Fruit fly (Drosophila melanogaster) whole organism: ENCODE results near the gene Cyp9f2.

Experiments
- CG8478 ChIP-seq: fragments of >200 bp; optimal IDR thresholded peaks from 2 replicates; lab custom pipeline; 2018; ENCODE audit warnings: inconsistent platforms
- Dll ChIP-seq: fragments of >200 bp; optimal IDR thresholded peaks from 2 replicates; lab custom pipeline; 2017
- EcR ChIP-seq, 2 experiments: fragments of >200 bp; optimal IDR thresholded peaks; 2 replicates each; lab custom pipeline; 2017; ENCODE audit warnings: missing biosample characterization in 2 of 2, missing genetic modification characterization in 2 of 2, missing genetic modification reagents in 2 of 2
- pan ChIP-seq: fragments of >200 bp; optimal IDR thresholded peaks from 2 replicates; lab custom pipeline; 2017
- psq ChIP-seq: fragments of >200 bp; optimal IDR thresholded peaks from 2 replicates; lab custom pipeline; 2017
- usp ChIP-seq: fragments of >200 bp; optimal IDR thresholded peaks from 2 replicates; lab custom pipeline; 2017; ENCODE audit warnings: missing biosample characterization, missing genetic modification characterization, mixed read lengths

Cyp9f2 gene

dm6 chr3R:12363544-12363943, 42.3 kb downstream of the Cyp9f2 start:
- no peak for TF ChIP-seq usp (GFP tag; lab: Kevin White, UChicago)
- TF ChIP-seq psq (lab: Kevin White, UChicago), result no peak
- TF ChIP-seq Dll (lab: Kevin White, UChicago), result no peak
- no peak for TF ChIP-seq pan (lab: Kevin White, UChicago)
- TF ChIP-seq EcR (GFP tag; optimal IDR thresholded peaks at IDR 0.05; lab: Kevin White, UChicago), result no peak
- no peak for TF ChIP-seq CG8478 (lab: Kevin White, UChicago)

dm6 chr3R:12361962-12362497, 43.8 kb downstream of the Cyp9f2 start:
- no peak for TF ChIP-seq CG8478 (lab: Kevin White, UChicago)
- TF ChIP-seq pan (lab: Kevin White, UChicago), result no peak
- no peak for TF ChIP-seq psq (lab: Kevin White, UChicago)

- TF ChIP-seq EcR (GFP tag; optimal IDR thresholded peaks at IDR 0.05; lab: Kevin White, UChicago) (no peak), usp (GFP tag; lab: Kevin White, UChicago) (no peak), Dll (lab: Kevin White, UChicago) (no peak), CG8478 (lab: Kevin White, UChicago) (no peak), pan (lab: Kevin White, UChicago) (no peak), psq (lab: Kevin White, UChicago) (no peak)
These were observed 46.0 kb downstream of the Cyp9f2 start, which contains the start of gene CG4115 for dm6 chr3R:12359837-12360236. TSS of gene CG4115 (plus strand) at chr3R:12360008.

- TF ChIP-seq Dll (lab: Kevin White, UChicago) (no peak), pan (lab: Kevin White, UChicago) (no peak), psq (lab: Kevin White, UChicago) (no peak), EcR (GFP tag; optimal IDR thresholded peaks at IDR 0.05; lab: Kevin White, UChicago) (no peak), usp (GFP tag; lab: Kevin White, UChicago) (no peak), CG8478 (lab: Kevin White, UChicago) (no peak)
These were observed 49.8 kb downstream of the Cyp9f2 start, which contains the start of gene MBD-R2 for dm6 chr3R:12356044-12356443. TSS of gene MBD-R2 (minus strand) at chr3R:12356265.
